Worm (Caenorhabditis elegans) whole organism, mixed stage, embryonic: ENCODE measurements around the gene C17E7.9.

Experiments used
- blmp-1 ChIP-seq: fragments of 150-350 bp; optimal IDR thresholded peaks from 2 replicates; lab custom pipeline; 2014; ENCODE audit warnings: missing biosample characterization, missing genetic modification characterization
- ceh-43 ChIP-seq: fragments of 200-800 bp; sonication (Bioruptor generic); optimal IDR thresholded peaks from 2 replicates; lab custom pipeline; 2018; ENCODE audit warnings: mild to moderate bottlenecking, missing genetic modification characterization, moderate library complexity, missing compliant biosample characterization
- elt-1 ChIP-seq: sonication (generic microtip); optimal IDR thresholded peaks from 2 replicates; lab custom pipeline; 2017; ENCODE audit warnings: missing genetic modification characterization, mild to moderate bottlenecking, missing compliant biosample characterization, antibody characterized with exemption, moderate library complexity, borderline replicate concordance; ENCODE audit not compliant: insufficient read depth
- ham-2 ChIP-seq: fragments of 200-800 bp; sonication (Bioruptor generic); optimal IDR thresholded peaks from 2 replicates; lab custom pipeline; 2018; ENCODE audit warnings: mild to moderate bottlenecking, missing genetic modification characterization, missing compliant biosample characterization
- nhr-28 ChIP-seq: fragments of 150-350 bp; optimal IDR thresholded peaks from 2 replicates; lab custom pipeline; 2014; ENCODE audit warnings: missing biosample characterization, missing genetic modification characterization
- nhr-76 ChIP-seq: sonication (generic microtip); optimal IDR thresholded peaks from 2 replicates; lab custom pipeline; 2017; ENCODE audit warnings: missing biosample characterization, missing genetic modification characterization
- pha-4 ChIP-seq: fragments of 150-350 bp; optimal IDR thresholded peaks from 2 replicates; lab custom pipeline; 2018; ENCODE audit warnings: missing biosample characterization, missing genetic modification reagents, missing genetic modification characterization
- snpc-4 ChIP-seq: fragments of 150-350 bp; optimal IDR thresholded peaks from 2 replicates; lab custom pipeline; 2014; ENCODE audit warnings: missing biosample characterization, missing genetic modification characterization
- unc-39 ChIP-seq: fragments of 150-350 bp; optimal IDR thresholded peaks from 2 replicates; lab custom pipeline; 2014; ENCODE audit warnings: missing biosample characterization, missing genetic modification characterization
- ztf-11 ChIP-seq: fragments of 150-350 bp; optimal IDR thresholded peaks from 2 replicates; lab custom pipeline; 2014; ENCODE audit warnings: missing biosample characterization, missing genetic modification characterization

- TF ChIP-seq elt-1 (tag; lab: Kevin White, UChicago) (no peak), snpc-4 (no peak), nhr-76 (tag; lab: Kevin White, UChicago) (no peak), ham-2 (GFP tag; lab: Kevin White, UChicago) (no peak), unc-39 (tag; lab: Kevin White, UChicago) (no peak), ztf-11 (tag; lab: Kevin White, UChicago) (no peak), nhr-28 (tag; lab: Kevin White, UChicago) (no peak), blmp-1 (tag; lab: Kevin White, UChicago) (no peak), ceh-43 (no peak), pha-4 (tag; lab: Kevin White, UChicago) (no peak)
These were observed 16.4 kb downstream of the C17E7.9 start, which contains the start of gene nhr-158 for ce11 chrV:3874102-3874744.
